Fruit fly (Drosophila melanogaster): ENCODE measurements around the gene CG34174.

Gene CG34174

DNA sequence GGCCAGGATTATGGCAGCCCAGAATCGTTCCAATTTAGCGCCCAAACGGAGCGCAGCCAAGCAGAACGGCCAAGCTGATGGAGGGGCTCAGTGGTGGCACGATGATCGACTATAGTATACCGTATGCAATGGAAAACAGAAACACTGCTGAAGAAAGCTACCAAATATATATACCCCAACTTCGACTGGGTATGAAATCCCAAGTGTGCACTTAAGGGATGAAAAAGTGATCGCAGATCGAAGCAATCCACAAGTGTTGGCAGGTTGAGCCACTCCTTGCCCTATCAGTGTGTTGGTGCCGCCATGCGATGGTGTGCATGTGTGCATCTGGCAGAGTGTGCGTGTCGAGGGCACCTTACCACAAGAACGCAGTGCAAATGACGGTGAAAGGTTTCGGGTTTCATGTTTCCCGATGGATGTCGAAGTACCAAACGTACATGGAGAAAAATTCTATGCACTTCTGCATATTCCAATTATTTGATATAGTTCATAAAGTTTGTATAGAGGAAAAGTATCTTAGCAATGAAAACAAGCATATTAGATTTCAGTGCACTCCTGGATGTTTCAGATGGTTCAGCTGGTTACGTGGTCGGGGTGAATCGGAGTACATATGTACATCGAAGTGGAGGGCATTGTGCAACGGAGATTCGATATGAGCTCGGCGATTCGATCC, 32.0 kb upstream of the CG34174 start (continued):
- peak; percentile 6 for TF ChIP-seq lz (GFP tag; optimal IDR thresholded peaks at IDR 0.05)
- no peak for TF ChIP-seq CG11294 (GFP tag; IDR thresholded peaks at IDR 0.05)
- no peak for TF ChIP-seq CG6808 (GFP tag; optimal IDR thresholded peaks at IDR 0.05)
- peak; percentile 41 for TF ChIP-seq Eip78C (GFP tag)
- no peak for TF ChIP-seq CG34406 (GFP tag; optimal IDR thresholded peaks at IDR 0.05)
- no peak for TF ChIP-seq dac (GFP tag; optimal IDR thresholded peaks at IDR 0.05)
- no peak for TF ChIP-seq pdm3 (GFP tag; optimal IDR thresholded peaks at IDR 0.05)
- peak; percentile 11 for TF ChIP-seq Smox (GFP tag; optimal IDR thresholded peaks at IDR 0.05)
- peak; percentile 21 for TF ChIP-seq CG31627 (GFP tag; optimal IDR thresholded peaks at IDR 0.05)
- TF ChIP-seq Gug (GFP tag; IDR thresholded peaks at IDR 0.05): no peak
- peak; percentile 8 for TF ChIP-seq Hr39 (GFP tag; optimal IDR thresholded peaks at IDR 0.05)
- no peak for TF ChIP-seq dsx (GFP tag; optimal IDR thresholded peaks at IDR 0.05; ENCODE audit: poor library complexity, severe bottlenecking)
- TF ChIP-seq CG10669 (GFP tag; optimal IDR thresholded peaks at IDR 0.05): no peak
- no peak for TF ChIP-seq Eip93F (GFP tag; optimal IDR thresholded peaks at IDR 0.05)
- no peak for TF ChIP-seq spab (GFP tag; optimal IDR thresholded peaks at IDR 0.05)
- peak; percentile 4 for TF ChIP-seq CG6792 (GFP tag; optimal IDR thresholded peaks at IDR 0.05)

DNA sequence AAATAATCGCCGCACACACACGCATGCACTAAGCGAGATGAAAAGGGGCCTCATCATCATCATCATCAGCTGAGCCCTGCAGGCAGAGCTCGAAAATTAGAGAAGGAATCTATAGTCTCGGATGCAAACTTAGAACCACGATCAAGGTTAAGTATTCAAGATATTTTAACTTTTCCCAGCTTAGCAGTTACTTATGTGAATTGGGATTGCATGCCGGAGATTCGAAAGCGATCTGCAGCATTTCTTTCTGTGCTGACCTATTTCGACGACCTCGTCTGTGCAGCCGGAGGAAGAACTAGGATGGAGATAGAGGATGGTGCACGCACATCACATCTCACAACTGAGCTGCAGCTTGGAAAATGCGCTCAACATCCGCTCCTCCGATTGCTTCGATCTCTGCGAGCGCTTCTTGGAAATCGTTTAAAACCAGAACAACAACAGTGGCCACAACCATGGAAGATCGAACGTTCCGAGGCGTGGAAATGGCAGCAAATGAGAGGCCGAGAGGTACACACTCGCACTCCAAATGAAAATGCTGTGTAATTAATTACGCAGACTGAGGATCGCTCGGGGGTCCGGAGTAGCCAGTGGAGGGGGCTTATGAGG, 31.2 kb upstream of the CG34174 start:
- TF ChIP-seq CG31627 (GFP tag; optimal IDR thresholded peaks at IDR 0.05) (no peak), cyc (GFP tag; optimal IDR thresholded peaks at IDR 0.05) (no peak), Eip78C (GFP tag) (peak; percentile 86), CG34406 (GFP tag; optimal IDR thresholded peaks at IDR 0.05) (peak; percentile 0), CG9139 (GFP tag; optimal IDR thresholded peaks at IDR 0.05) (no peak), CG11294 (GFP tag; IDR thresholded peaks at IDR 0.05) (peak; percentile 34; the same call in 1 of the 2 replicates), CG4318 (GFP tag; optimal IDR thresholded peaks at IDR 0.05) (no peak), CG6276 (GFP tag; optimal IDR thresholded peaks at IDR 0.05) (peak; percentile 31), CG8319 (GFP tag; optimal IDR thresholded peaks at IDR 0.05) (no peak), fkh (GFP tag; optimal IDR thresholded peaks at IDR 0.05) (no peak), OdsH (GFP tag; optimal IDR thresholded peaks at IDR 0.05) (peak; percentile 66), CG7368 (GFP tag; optimal IDR thresholded peaks at IDR 0.05) (peak; percentile 59), Hr4 (GFP tag; optimal IDR thresholded peaks at IDR 0.05) (peak; percentile 36), dac (GFP tag; optimal IDR thresholded peaks at IDR 0.05) (peak; percentile 7), vri (GFP tag; optimal IDR thresholded peaks at IDR 0.05) (no peak), eg (GFP tag; IDR thresholded peaks at IDR 0.05) (peak; percentile 48; the same call in 2 of the 3 replicates), Lpt (GFP tag; optimal IDR thresholded peaks at IDR 0.05) (peak; percentile 16), Eip75B (GFP tag; optimal IDR thresholded peaks at IDR 0.05) (peak; percentile 75), pdm3 (GFP tag; optimal IDR thresholded peaks at IDR 0.05) (peak; percentile 58), Ets96B (tag; optimal IDR thresholded peaks at IDR 0.05) (peak; percentile 82), Smox (GFP tag; optimal IDR thresholded peaks at IDR 0.05) (no peak), CG10631 (GFP tag; optimal IDR thresholded peaks at IDR 0.05) (peak; percentile 72), Ets21C (GFP tag; optimal IDR thresholded peaks at IDR 0.05) (no peak), CG1621 (tag; optimal IDR thresholded peaks at IDR 0.05) (peak; percentile 83), Gug (GFP tag; IDR thresholded peaks at IDR 0.05) (peak; percentile 17; the same call in 1 of the 2 replicates), spab (GFP tag; optimal IDR thresholded peaks at IDR 0.05) (peak; percentile 84), svp (GFP tag) (no peak), CG6854 (GFP tag; optimal IDR thresholded peaks at IDR 0.05) (no peak), CG11762 (GFP tag; optimal IDR thresholded peaks at IDR 0.05; ENCODE audit: insufficient read depth) (peak; percentile 23), CG6808 (GFP tag; optimal IDR thresholded peaks at IDR 0.05) (peak; percentile 81), CG11902 (GFP tag; optimal IDR thresholded peaks at IDR 0.05) (no peak), CG15336 (GFP tag; IDR thresholded peaks at IDR 0.05) (peak; percentile 66), Sox102F (GFP tag; optimal IDR thresholded peaks at IDR 0.05) (no peak), fd85E (GFP tag; optimal IDR thresholded peaks at IDR 0.05) (no peak), net (GFP tag; optimal IDR thresholded peaks at IDR 0.05) (peak; percentile 37), Sox15 (GFP tag; optimal IDR thresholded peaks at IDR 0.05) (no peak), CG10669 (GFP tag; optimal IDR thresholded peaks at IDR 0.05) (peak; percentile 80), lz (GFP tag; optimal IDR thresholded peaks at IDR 0.05) (no peak), CG6792 (GFP tag; optimal IDR thresholded peaks at IDR 0.05) (peak; percentile 42), fd59A (GFP tag; optimal IDR thresholded peaks at IDR 0.05) (peak; percentile 78), CG3919 (GFP tag; optimal IDR thresholded peaks at IDR 0.05) (peak; percentile 75), salr (GFP tag; optimal IDR thresholded peaks at IDR 0.05) (peak; percentile 61 to 76), CG8632 (GFP tag; optimal IDR thresholded peaks at IDR 0.05) (peak; percentile 32)

All from whole organism, prepupa.